Fruit fly (Drosophila melanogaster): ENCODE measurements around the gene CG46281.

DNA sequence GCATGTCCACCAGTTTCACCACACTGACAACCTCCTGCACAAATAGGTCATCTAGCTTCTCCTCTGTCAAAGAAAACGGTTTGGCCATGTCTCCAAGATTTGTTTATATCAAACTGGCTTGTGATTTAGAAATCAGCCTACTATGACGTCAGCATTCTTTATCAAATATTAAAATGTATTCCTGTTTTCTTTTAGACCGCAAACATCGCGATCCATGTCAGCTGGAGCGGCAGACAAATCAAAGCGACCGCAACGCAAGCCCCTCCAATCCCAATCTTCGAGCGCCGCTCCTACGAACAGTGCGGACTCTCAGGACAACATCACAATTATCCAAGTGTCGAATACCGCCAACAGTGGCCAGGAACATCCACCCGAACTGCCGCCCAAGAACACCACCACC is 41.7 kb downstream of the CG46281 start, which contains the start of gene CG14383:
- TF ChIP-seq CG11723 (GFP tag; optimal IDR thresholded peaks at IDR 0.05) (no peak), CG11085 (GFP tag; IDR thresholded peaks at IDR 0.05) (no peak), CG3995 (GFP tag; optimal IDR thresholded peaks at IDR 0.05) (no peak), CG2116 (GFP tag; optimal IDR thresholded peaks at IDR 0.05) (no peak), psq (GFP tag; optimal IDR thresholded peaks at IDR 0.05) (no peak), CG6254 (GFP tag; optimal IDR thresholded peaks at IDR 0.05) (no peak), CG8388 (GFP tag; optimal IDR thresholded peaks at IDR 0.05) (no peak), CG7556 (GFP tag; optimal IDR thresholded peaks at IDR 0.05) (no peak), shn (GFP tag; optimal IDR thresholded peaks at IDR 0.05) (no peak), CG11398 (GFP tag; optimal IDR thresholded peaks at IDR 0.05) (no peak)

Data from whole organism, embryonic.